Fruit fly (Drosophila melanogaster): ENCODE measurements around the gene CG34453.

Gene CG34453

dm6 chr3L:184251-184650 lies 48.9 kb downstream of the CG34453 start, which contains the start of the genes CG34140, Mkp and Mtch (continued):
- TF ChIP-seq CG31627 (GFP tag; optimal IDR thresholded peaks at IDR 0.05) (peak; percentile 89), Lpt (GFP tag; optimal IDR thresholded peaks at IDR 0.05) (peak; percentile 50), Eip75B (GFP tag; optimal IDR thresholded peaks at IDR 0.05) (no peak), vri (GFP tag; optimal IDR thresholded peaks at IDR 0.05) (no peak), Blimp-1 (GFP tag; optimal IDR thresholded peaks at IDR 0.05) (peak; percentile 36), CG8119 (GFP tag; IDR thresholded peaks at IDR 0.05) (no peak; the same call in none of the 3 replicates), CG6276 (GFP tag; optimal IDR thresholded peaks at IDR 0.05) (no peak), CG3032 (tag; optimal IDR thresholded peaks at IDR 0.05) (peak; percentile 78), net (GFP tag; optimal IDR thresholded peaks at IDR 0.05) (no peak), CG11902 (GFP tag; optimal IDR thresholded peaks at IDR 0.05) (peak; percentile 70), cyc (GFP tag; optimal IDR thresholded peaks at IDR 0.05) (peak; percentile 85), dac (GFP tag; optimal IDR thresholded peaks at IDR 0.05) (no peak), fkh (GFP tag; optimal IDR thresholded peaks at IDR 0.05) (no peak), Hr38 (GFP tag; optimal IDR thresholded peaks at IDR 0.05) (peak; percentile 69), Sox15 (GFP tag; optimal IDR thresholded peaks at IDR 0.05) (peak; percentile 65), pdm3 (GFP tag; optimal IDR thresholded peaks at IDR 0.05) (no peak), CG11294 (GFP tag; IDR thresholded peaks at IDR 0.05) (peak; percentile 37; the same call in 1 of the 2 replicates), topi (GFP tag; optimal IDR thresholded peaks at IDR 0.05) (no peak), CG16779 (tag; optimal IDR thresholded peaks at IDR 0.05) (no peak), CG6163 (GFP tag; IDR thresholded peaks at IDR 0.05) (peak; percentile 81), Sox102F (GFP tag; optimal IDR thresholded peaks at IDR 0.05) (no peak), CG32006 (GFP tag; optimal IDR thresholded peaks at IDR 0.05) (no peak), Eip93F (GFP tag; optimal IDR thresholded peaks at IDR 0.05) (no peak), CG34406 (GFP tag; optimal IDR thresholded peaks at IDR 0.05) (peak; percentile 73), CG10669 (GFP tag; optimal IDR thresholded peaks at IDR 0.05) (no peak), fd59A (GFP tag; optimal IDR thresholded peaks at IDR 0.05) (peak; percentile 37), CG3919 (GFP tag; optimal IDR thresholded peaks at IDR 0.05) (no peak), Ets21C (GFP tag; optimal IDR thresholded peaks at IDR 0.05) (peak; percentile 81), CG1621 (tag; optimal IDR thresholded peaks at IDR 0.05) (no peak)
